Fruit fly (Drosophila melanogaster) whole organism, embryonic: ENCODE results near the gene ssp.

Source experiments
- Awh ChIP-seq: fragments of 200-800 bp; sonication (Bioruptor generic); IDR thresholded peaks from 2 replicates; pipeline ENCODE4, ENCODE4 v1.3.6; 2022; ENCODE audit warnings: missing biosample characterization, missing genetic modification characterization
- Blimp-1 ChIP-seq: fragments of 200-800 bp; sonication (Bioruptor generic); optimal IDR thresholded peaks from 3 replicates; lab custom pipeline; 2018; ENCODE audit warnings: missing biosample characterization, missing genetic modification characterization, mild to moderate bottlenecking, moderate library complexity, missing genetic modification reagents
- CG10267 ChIP-seq: fragments of 200-800 bp; sonication (Bioruptor generic); optimal IDR thresholded peaks from 2 replicates; lab custom pipeline; 2018; ENCODE audit warnings: missing biosample characterization, mild to moderate bottlenecking, missing genetic modification characterization, moderate library complexity
- CG10321 ChIP-seq: fragments of 200-800 bp; sonication (Bioruptor generic); IDR thresholded peaks from 2 replicates; pipeline ENCODE4 v1.3.6; 2022; ENCODE audit warnings: missing biosample characterization, missing genetic modification characterization
- CG10979 ChIP-seq: fragments of 200-800 bp; sonication (Bioruptor generic); optimal IDR thresholded peaks from 2 replicates; lab custom pipeline; 2018; ENCODE audit warnings: missing biosample characterization, mild to moderate bottlenecking, missing genetic modification characterization, moderate library complexity
- CG11456 ChIP-seq: fragments of 200-800 bp; sonication (Bioruptor generic); IDR thresholded peaks from 3 replicates; pipeline ENCODE4 v1.3.6; 2022; ENCODE audit warnings: missing biosample characterization, missing genetic modification characterization
- CG11696 ChIP-seq: fragments of 200-800 bp; sonication (Bioruptor generic); IDR thresholded peaks from 2 replicates; pipeline ENCODE4 v1.3.6; 2022; ENCODE audit warnings: missing biosample characterization, missing genetic modification characterization
- CG12659 ChIP-seq: fragments of 200-800 bp; sonication (Bioruptor generic); optimal IDR thresholded peaks from 3 replicates; lab custom pipeline; 2017; ENCODE audit warnings: mild to moderate bottlenecking, missing biosample characterization, missing genetic modification reagents, missing genetic modification characterization
- CG13296 ChIP-seq: fragments of 200-800 bp; sonication (Bioruptor generic); optimal IDR thresholded peaks from 3 replicates; lab custom pipeline; 2018; ENCODE audit warnings: missing biosample characterization, mild to moderate bottlenecking, missing genetic modification characterization
- CG1602 ChIP-seq: fragments of 200-800 bp; sonication (Bioruptor generic); optimal IDR thresholded peaks from 3 replicates; lab custom pipeline; 2016; ENCODE audit warnings: missing biosample characterization, missing genetic modification characterization
- CG16815 ChIP-seq: fragments of 200-800 bp; sonication (Bioruptor generic); optimal IDR thresholded peaks from 3 replicates; lab custom pipeline; 2017; ENCODE audit warnings: missing biosample characterization, mild to moderate bottlenecking, missing genetic modification characterization
- CG17359 ChIP-seq: fragments of 200-800 bp; sonication (Bioruptor generic); optimal IDR thresholded peaks from 3 replicates; lab custom pipeline; 2018; ENCODE audit warnings: missing biosample characterization, mild to moderate bottlenecking, missing genetic modification characterization, moderate library complexity
- CG17385 ChIP-seq: fragments of 200-800 bp; sonication (Bioruptor generic); optimal IDR thresholded peaks from 3 replicates; lab custom pipeline; 2018; ENCODE audit warnings: missing biosample characterization, mild to moderate bottlenecking, missing genetic modification characterization
- CG3281 ChIP-seq: fragments of 200-800 bp; sonication (Bioruptor generic); optimal IDR thresholded peaks from 3 replicates; lab custom pipeline; 2017; ENCODE audit warnings: missing biosample characterization, mild to moderate bottlenecking, missing genetic modification characterization
- CG6654 ChIP-seq: fragments of 200-800 bp; sonication (Bioruptor generic); optimal IDR thresholded peaks from 2 replicates; lab custom pipeline; 2017; ENCODE audit warnings: missing biosample characterization, mild to moderate bottlenecking, missing genetic modification characterization
- CG7839 ChIP-seq: fragments of 200-800 bp; sonication (Bioruptor generic); optimal IDR thresholded peaks from 3 replicates; lab custom pipeline; 2018; ENCODE audit warnings: missing biosample characterization, mild to moderate bottlenecking, missing genetic modification characterization, moderate library complexity
- CG8281 ChIP-seq: fragments of 200-800 bp; sonication (Bioruptor generic); optimal IDR thresholded peaks from 2 replicates; lab custom pipeline; 2018; ENCODE audit warnings: missing biosample characterization, mild to moderate bottlenecking, missing genetic modification characterization, moderate library complexity
- CG8944 ChIP-seq: fragments of 200-800 bp; sonication (Bioruptor generic); optimal IDR thresholded peaks from 3 replicates; lab custom pipeline; 2016; ENCODE audit warnings: missing biosample characterization, missing genetic modification characterization
- CG9797 ChIP-seq: fragments of 200-800 bp; sonication (Bioruptor generic); optimal IDR thresholded peaks from 3 replicates; lab custom pipeline; 2018; ENCODE audit warnings: missing biosample characterization, mild to moderate bottlenecking, missing genetic modification characterization
- CG9817 ChIP-seq: fragments of 200-800 bp; sonication (Bioruptor generic); optimal IDR thresholded peaks from 2 replicates; lab custom pipeline; 2018; ENCODE audit warnings: missing biosample characterization, mild to moderate bottlenecking, missing genetic modification characterization, moderate library complexity
- CG9876 ChIP-seq: fragments of 200-800 bp; sonication (Bioruptor generic); optimal IDR thresholded peaks from 2 replicates; lab custom pipeline; 2016; ENCODE audit warnings: missing biosample characterization, missing genetic modification characterization
- Dad ChIP-seq: fragments of 200-800 bp; sonication (Bioruptor generic); optimal IDR thresholded peaks from 3 replicates; lab custom pipeline; 2016; ENCODE audit warnings: missing biosample characterization, missing genetic modification characterization
- Dip2 ChIP-seq: fragments of 200-800 bp; sonication (Bioruptor generic); IDR thresholded peaks from 2 replicates; pipeline ENCODE4 v1.3.6; 2022; ENCODE audit warnings: missing biosample characterization, missing genetic modification characterization
- Ets97D ChIP-seq: fragments of 200-800 bp; sonication (Bioruptor generic); optimal IDR thresholded peaks from 3 replicates; lab custom pipeline; 2016; ENCODE audit warnings: missing biosample characterization, missing genetic modification characterization
- Gug ChIP-seq: fragments of 200-800 bp; sonication (Bioruptor generic); IDR thresholded peaks from 4 replicates; pipeline ENCODE4 v1.3.6; 2022; ENCODE audit warnings: missing biosample characterization, missing genetic modification characterization
- Hr51 ChIP-seq, 2 experiments: fragments of 200-800 bp; sonication (Bioruptor generic); optimal IDR thresholded peaks; 2 replicates in 1 of 2; 3 replicates in 1 of 2; lab custom pipeline; 2016 to 2018; ENCODE audit warnings: missing biosample characterization in 2 of 2, missing genetic modification characterization in 2 of 2, mild to moderate bottlenecking in 1 of 2, moderate library complexity in 1 of 2
- Kr ChIP-seq: fragments of 200-800 bp; sonication (Bioruptor generic); optimal IDR thresholded peaks from 2 replicates; lab custom pipeline; 2017; ENCODE audit warnings: missing biosample characterization, mild to moderate bottlenecking, missing genetic modification characterization
- Rx ChIP-seq: fragments of 200-800 bp; sonication (Bioruptor generic); IDR thresholded peaks from 2 replicates; pipeline ENCODE4 v1.3.6; 2022; ENCODE audit warnings: missing biosample characterization, missing genetic modification characterization
- Xrp1 ChIP-seq: fragments of 200-800 bp; sonication (Bioruptor generic); IDR thresholded peaks from 2 replicates; pipeline ENCODE4 v1.3.6; 2022; ENCODE audit warnings: missing biosample characterization, missing genetic modification characterization
- ato ChIP-seq: fragments of 200-800 bp; sonication (Bioruptor generic); IDR thresholded peaks from 2 replicates; pipeline ENCODE4 v1.3.6; 2022; ENCODE audit warnings: missing biosample characterization, missing genetic modification characterization; ENCODE audit not compliant: partially characterized antibody
- chinmo ChIP-seq: fragments of 200-800 bp; sonication (Bioruptor generic); IDR thresholded peaks from 4 replicates; pipeline ENCODE4 v1.3.6; 2022; ENCODE audit warnings: missing biosample characterization, missing genetic modification characterization; ENCODE audit not compliant: partially characterized antibody
- ci ChIP-seq: fragments of 200-800 bp; sonication (Bioruptor generic); IDR thresholded peaks from 3 replicates; pipeline ENCODE4 v1.3.6; 2022; ENCODE audit warnings: missing biosample characterization, missing genetic modification characterization
- da ChIP-seq: fragments of 200-800 bp; sonication (Bioruptor generic); optimal IDR thresholded peaks from 2 replicates; lab custom pipeline; 2016; ENCODE audit warnings: missing biosample characterization, missing genetic modification characterization
- esg ChIP-seq: fragments of 200-800 bp; sonication (Bioruptor generic); conservative IDR thresholded peaks from 2 replicates; pipeline ENCODE4 v1.3.6; 2022; ENCODE audit warnings: missing biosample characterization, missing genetic modification characterization
- eve ChIP-seq, 2 experiments: fragments of >200 bp; optimal IDR thresholded peaks; 2 replicates each; lab custom pipeline; 2017; ENCODE audit warnings: missing biosample characterization in 2 of 2, missing genetic modification characterization in 2 of 2
- gem ChIP-seq: fragments of 200-800 bp; sonication (Bioruptor generic); optimal IDR thresholded peaks from 2 replicates; lab custom pipeline; 2019; ENCODE audit warnings: missing biosample characterization, mild to moderate bottlenecking, missing genetic modification characterization, moderate library complexity
- grau ChIP-seq: fragments of 200-800 bp; optimal IDR thresholded peaks from 3 replicates; lab custom pipeline; 2019; ENCODE audit warnings: missing biosample characterization, mild to moderate bottlenecking, missing genetic modification characterization, moderate library complexity
- gsb-n ChIP-seq: fragments of 200-800 bp; sonication (Bioruptor generic); optimal IDR thresholded peaks from 3 replicates; lab custom pipeline; 2018; ENCODE audit warnings: missing biosample characterization, mild to moderate bottlenecking, missing genetic modification characterization
- lab ChIP-seq: fragments of 200-800 bp; sonication (Bioruptor generic); optimal IDR thresholded peaks from 3 replicates; lab custom pipeline; 2017; ENCODE audit warnings: missing biosample characterization, missing genetic modification characterization, mild to moderate bottlenecking, moderate library complexity, missing genetic modification reagents
- lmd ChIP-seq: fragments of 200-800 bp; sonication (Bioruptor generic); IDR thresholded peaks from 2 replicates; pipeline ENCODE4 v1.3.6; 2022; ENCODE audit warnings: missing biosample characterization, missing genetic modification characterization
- luna ChIP-seq: fragments of 200-800 bp; sonication (Bioruptor generic); optimal IDR thresholded peaks from 2 replicates; lab custom pipeline; 2016; ENCODE audit warnings: missing biosample characterization, missing genetic modification characterization
- pb ChIP-seq: fragments of 200-800 bp; sonication (Bioruptor generic); optimal IDR thresholded peaks from 3 replicates; lab custom pipeline; 2016; ENCODE audit warnings: missing biosample characterization, missing genetic modification characterization
- sd ChIP-seq: fragments of 200-800 bp; sonication (Bioruptor generic); optimal IDR thresholded peaks from 3 replicates; lab custom pipeline; 2018; ENCODE audit warnings: missing biosample characterization, mild to moderate bottlenecking, missing genetic modification characterization, moderate library complexity
- sens ChIP-seq: fragments of 200-800 bp; sonication (Bioruptor generic); peaks from one replicate; lab custom pipeline; 2016; ENCODE audit warnings: missing biosample characterization, missing genetic modification characterization
- sqz ChIP-seq: fragments of 200-800 bp; sonication (Bioruptor generic); optimal IDR thresholded peaks from 3 replicates; lab custom pipeline; 2018; ENCODE audit warnings: missing biosample characterization, mild to moderate bottlenecking, missing genetic modification characterization
- twi ChIP-seq: fragments of 200-800 bp; optimal IDR thresholded peaks from 2 replicates; lab custom pipeline; 2019; ENCODE audit warnings: missing biosample characterization, mild to moderate bottlenecking, missing genetic modification characterization, moderate library complexity
- unc-4 ChIP-seq: fragments of 200-800 bp; sonication (Bioruptor generic); IDR thresholded peaks from 2 replicates; pipeline ENCODE4 v1.3.6; 2022; ENCODE audit warnings: missing biosample characterization, missing genetic modification characterization; ENCODE audit not compliant: partially characterized antibody
- vvl ChIP-seq: fragments of 200-800 bp; sonication (Bioruptor generic); IDR thresholded peaks from 2 replicates; pipeline ENCODE4 v1.3.6; 2022; ENCODE audit warnings: missing biosample characterization, missing genetic modification characterization

The ssp gene

DNA sequence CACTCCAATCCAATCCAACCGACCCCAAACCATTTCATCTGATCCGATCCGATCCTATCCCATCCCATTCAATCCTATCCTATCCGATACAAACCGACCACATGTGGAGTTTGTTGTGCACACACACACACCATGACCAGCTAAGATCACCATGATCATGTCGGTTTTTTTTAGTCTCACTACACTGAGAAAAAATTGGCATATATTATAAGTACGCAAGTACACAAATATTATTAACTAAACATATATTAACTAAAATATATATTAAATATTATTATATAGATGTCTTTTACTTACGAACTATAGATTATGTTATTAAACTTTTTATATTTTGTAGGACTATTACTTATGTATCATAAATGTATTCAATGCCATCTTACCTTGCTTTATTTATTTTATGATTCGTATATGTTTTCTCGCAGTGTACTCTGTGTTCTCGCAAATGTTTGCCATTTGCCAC lies 16.1 kb upstream of the ssp start (continued):
- TF ChIP-seq CG9876 (GFP tag; lab: Kevin White, UChicago) (no peak), CG11456 (GFP tag; lab: Robert Waterston, UW) (no peak), lmd (GFP tag; lab: Robert Waterston, UW) (no peak), Hr51 (GFP tag; optimal IDR thresholded peaks at IDR 0.05; lab: Kevin White, UChicago) (peak in 1 of 2 experiments; percentile 30), CG8281 (tag; lab: Kevin White, UChicago) (no peak), twi (tag; lab: Kevin White, UChicago) (peak; percentile 75), CG1602 (GFP tag; lab: Kevin White, UChicago) (peak; percentile 19), gem (tag; lab: Kevin White, UChicago) (peak; percentile 68), grau (tag; lab: Kevin White, UChicago) (peak; percentile 45), CG17359 (tag; lab: Kevin White, UChicago) (no peak), CG7839 (tag; lab: Kevin White, UChicago) (peak; percentile 47), Kr (GFP tag; lab: Kevin White, UChicago) (peak; percentile 1), Gug (GFP tag; lab: Robert Waterston, UW) (no peak), CG9797 (GFP tag; lab: Kevin White, UChicago) (no peak)

DNA sequence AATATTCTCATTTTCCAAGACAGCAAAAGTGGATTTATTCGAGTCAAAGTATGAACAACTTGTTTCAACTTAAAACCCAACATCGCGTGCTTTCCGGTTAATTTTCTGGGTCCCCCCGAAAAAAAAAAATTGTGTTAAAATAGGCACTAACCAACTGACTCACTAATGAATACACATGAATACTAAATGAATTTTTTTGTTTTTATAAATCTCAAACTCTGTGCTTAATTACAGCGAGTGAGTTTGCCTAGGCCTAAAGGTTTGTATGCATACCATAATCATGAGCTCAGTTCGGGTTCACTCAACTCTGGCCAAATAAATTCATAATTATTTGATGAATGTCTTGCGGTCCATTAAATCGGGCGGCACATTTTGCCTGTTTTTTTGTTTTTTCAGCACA lies 10.7 kb upstream of the ssp start:
- peak; percentile 52; the same call in 1 of the 2 replicates for TF ChIP-seq Awh (GFP tag; lab: Robert Waterston, UW)
- 0 out of 4 replicates have a peak, but pooled peaks have one; percentile 62 for TF ChIP-seq chinmo (GFP tag; lab: Robert Waterston, UW)
- TF ChIP-seq unc-4 (GFP tag; lab: Robert Waterston, UW) = no peak
- no peak for TF ChIP-seq pb
- no peak for TF ChIP-seq CG8944 (GFP tag; lab: Kevin White, UChicago)
- TF ChIP-seq vvl (GFP tag; lab: Robert Waterston, UW) = peak; percentile 53; the same call in 1 of the 2 replicates
- peak; percentile 70 for TF ChIP-seq sqz
- TF ChIP-seq sd = peak; percentile 43
- TF ChIP-seq sens (GFP tag; lab: Kevin White, UChicago) = peak; percentile 56
- TF ChIP-seq, all 482 proteins: peak for 6

DNA sequence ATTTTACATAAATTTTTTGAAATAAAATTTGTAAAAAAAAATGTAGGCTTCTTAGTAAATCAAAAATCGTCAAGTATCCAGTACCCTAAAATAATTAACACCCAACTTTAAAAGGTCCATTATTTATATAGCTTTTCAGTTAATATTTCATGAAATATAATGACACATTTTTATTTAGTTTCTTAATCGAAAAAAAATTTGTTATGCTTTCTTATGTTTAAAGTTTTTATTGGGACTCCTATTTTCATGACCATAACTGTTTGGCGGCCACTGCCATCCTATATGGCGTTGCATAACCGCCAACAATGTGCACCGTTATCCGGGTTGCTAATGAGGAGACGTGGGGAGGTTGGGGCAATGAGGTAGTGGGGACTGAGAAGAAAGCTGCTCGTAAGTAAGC lies 9.5 kb upstream of the ssp start:
- TF ChIP-seq CG11696 (GFP tag; lab: Robert Waterston, UW) (peak; percentile 58), esg (GFP tag; lab: Robert Waterston, UW) (no peak), CG9817 (tag; lab: Kevin White, UChicago) (no peak), eve (GFP tag; optimal IDR thresholded peaks at IDR 0.05; lab: Kevin White, UChicago) (no peak), sens (GFP tag; lab: Kevin White, UChicago) (peak; percentile 44), ato (no peak), CG12659 (GFP tag; lab: Kevin White, UChicago) (no peak), Blimp-1 (GFP tag; lab: Kevin White, UChicago) (peak; percentile 30), Xrp1 (GFP tag; lab: Robert Waterston, UW) (0 out of 2 replicates have a peak, but pooled peaks have one; percentile 11), CG16815 (GFP tag; lab: Kevin White, UChicago) (no peak), CG17385 (GFP tag; lab: Kevin White, UChicago) (no peak), CG3281 (no peak), lab (no peak), Ets97D (GFP tag; lab: Kevin White, UChicago) (no peak), ci (GFP tag; lab: Robert Waterston, UW) (peak; percentile 20; the same call in 1 of the 3 replicates), Rx (GFP tag; lab: Robert Waterston, UW) (no peak), CG10267 (tag; lab: Kevin White, UChicago) (peak; percentile 5), CG13296 (no peak), gsb-n (tag; lab: Kevin White, UChicago) (no peak), luna (no peak), CG6654 (no peak), Dip2 (no peak), CG10979 (tag; lab: Kevin White, UChicago) (peak; percentile 37), CG10321 (GFP tag; lab: Robert Waterston, UW) (no peak), da (GFP tag; lab: Kevin White, UChicago) (no peak), Dad (GFP tag; lab: Kevin White, UChicago) (no peak)
